Worm (Caenorhabditis elegans): ENCODE measurements around the gene Y43D4A.5.
"Not testable (repeated sequence)": the region's sequence is repeated elsewhere in the genome, so short reads cannot be mapped to it uniquely, and the experiment has no call there.

Y43D4A.5 gene

ce11 chrIV:16751087-16751486 is 24.5 kb upstream of the Y43D4A.5 start:
- TF ChIP-seq snpc-1.2 (GFP tag; IDR thresholded peaks at IDR 0.05) = peak; percentile 58; the same call in 1 of the 2 replicates
- no peak for TF ChIP-seq zip-11 (GFP tag; IDR thresholded peaks at IDR 0.05)

ce11 chrIV:16755771-16756170 is 19.8 kb upstream of the Y43D4A.5 start, which contains the start of gene Y43D4A.2:
Gene Y43D4A.2 (minus strand): TSS chrIV:16755871.
- TF ChIP-seq Y5F2A.4 (GFP tag; optimal IDR thresholded peaks at IDR 0.05); pqm-1 (tag; optimal IDR thresholded peaks at IDR 0.05); nhr-102 (tag; optimal IDR thresholded peaks at IDR 0.05): not testable (repeated sequence)

- TF ChIP-seq nhr-25 (tag; optimal IDR thresholded peaks at IDR 0.05; ENCODE audit: borderline replicate concordance, insufficient read depth) (no peak), egl-27 (tag; optimal IDR thresholded peaks at IDR 0.05) (no peak), rbr-2 (tag; optimal IDR thresholded peaks at IDR 0.05) (peak; percentile 21), unc-62 (GFP tag; optimal IDR thresholded peaks at IDR 0.05 in 1 of 2) (no peak), unc-62 (tag; optimal IDR thresholded peaks at IDR 0.05) (no peak), zfp-2 (tag; optimal IDR thresholded peaks at IDR 0.05) (no peak), pha-4 (GFP tag; IDR thresholded peaks at IDR 0.05) (peak; percentile 80; the same call in 1 of the 2 replicates), pha-4 (tag; optimal IDR thresholded peaks at IDR 0.05) (no peak), daf-12 (tag; optimal IDR thresholded peaks at IDR 0.05) (no peak), F10B5.3 (tag; optimal IDR thresholded peaks at IDR 0.05) (no peak), F37D6.2 (tag; optimal IDR thresholded peaks at IDR 0.05) (no peak), lim-7 (GFP tag; IDR thresholded peaks at IDR 0.05) (no peak; the same call in 1 of the 2 replicates), ctbp-1 (GFP tag; IDR thresholded peaks at IDR 0.05) (no peak), set-16 (GFP tag; IDR thresholded peaks at IDR 0.05) (no peak), dmd-6 (GFP tag; IDR thresholded peaks at IDR 0.05) (no peak), php-3 (GFP tag; IDR thresholded peaks at IDR 0.05) (no peak), unc-130 (GFP tag; optimal IDR thresholded peaks at IDR 0.05) (peak; percentile 56), F44E2.7 (GFP tag; IDR thresholded peaks at IDR 0.05) (peak; percentile 78; the same call in 1 of the 2 replicates), lin-39 (tag; optimal IDR thresholded peaks at IDR 0.05) (no peak), nhr-41 (GFP tag; IDR thresholded peaks at IDR 0.05) (no peak), lin-29 (GFP tag; IDR thresholded peaks at IDR 0.05) (peak; percentile 35; the same call in 1 of the 2 replicates), snpc-1.2 (GFP tag; IDR thresholded peaks at IDR 0.05) (peak; percentile 98), duxl-1 (tag; optimal IDR thresholded peaks at IDR 0.05; ENCODE audit: poor library complexity) (no peak), ZK337.2 (GFP tag; IDR thresholded peaks at IDR 0.05) (peak; percentile 52; the same call in 1 of the 2 replicates), lin-1 (GFP tag; IDR thresholded peaks at IDR 0.05) (no peak; the same call in none of the 2 replicates), tra-1 (GFP tag; IDR thresholded peaks at IDR 0.05) (no peak), nhr-48 (tag; optimal IDR thresholded peaks at IDR 0.05) (peak; percentile 52), mep-1 (tag; optimal IDR thresholded peaks at IDR 0.05) (peak; percentile 9), nhr-76 (tag; optimal IDR thresholded peaks at IDR 0.05) (no peak), attf-4 (tag; optimal IDR thresholded peaks at IDR 0.05) (no peak), ceh-32 (tag; optimal IDR thresholded peaks at IDR 0.05; ENCODE audit: poor library complexity) (no peak), Y75B8A.6 (GFP tag; IDR thresholded peaks at IDR 0.05) (no peak), daf-19 (GFP tag; conservative IDR thresholded peaks at IDR 0.05) (peak; percentile 59; the same call in 1 of the 2 replicates), nhr-42 (GFP tag; IDR thresholded peaks at IDR 0.05) (no peak), T20F7.1 (GFP tag; optimal IDR thresholded peaks at IDR 0.05) (no peak), tag-97 (GFP tag; IDR thresholded peaks at IDR 0.05) (no peak), T26A8.4 (GFP tag; IDR thresholded peaks at IDR 0.05) (no peak), fkh-10 (GFP tag; optimal IDR thresholded peaks at IDR 0.05) (no peak), cey-2 (tag; optimal IDR thresholded peaks at IDR 0.05; ENCODE audit: borderline replicate concordance, insufficient read depth) (no peak), hlh-11 (tag; optimal IDR thresholded peaks at IDR 0.05) (no peak), nhr-111 (GFP tag; optimal IDR thresholded peaks at IDR 0.05) (no peak), ztf-11 (tag; optimal IDR thresholded peaks at IDR 0.05) (no peak), saeg-2 (GFP tag; IDR thresholded peaks at IDR 0.05) (no peak), ama-1 (optimal IDR thresholded peaks at IDR 0.05) (no peak)
Measured at ce11 chrIV:16775029-16775428, 526 bp upstream of the Y43D4A.5 start.

All from whole organism, L4 larva.